Fruit fly (Drosophila melanogaster) whole organism, wandering third instar larva: ENCODE results near the gene eIF1A.
A peak's percentile ranks its signal among the peaks of the same experiment; 100 is the strongest.

ENCODE experiments used
- Abd-B ChIP-seq: fragments of >200 bp; optimal IDR thresholded peaks from 2 replicates; lab custom pipeline; 2017; ENCODE audit warnings: missing biosample characterization, missing genetic modification characterization
- CG32264 ChIP-seq: fragments of 200-800 bp; sonication (Bioruptor generic); optimal IDR thresholded peaks from 2 replicates; lab custom pipeline; 2016; ENCODE audit warnings: missing biosample characterization, missing genetic modification characterization
- CrebA ChIP-seq: fragments of 200-800 bp; sonication (Bioruptor generic); optimal IDR thresholded peaks from 2 replicates; lab custom pipeline; 2016; ENCODE audit warnings: missing biosample characterization, mild to moderate bottlenecking, missing genetic modification characterization, borderline replicate concordance
- Dfd ChIP-seq: fragments of >200 bp; optimal IDR thresholded peaks from 2 replicates; lab custom pipeline; 2017; ENCODE audit warnings: missing biosample characterization, missing genetic modification characterization
- Dif ChIP-seq: fragments of 200-275, 200-300 bp; sonication (Bioruptor generic); optimal IDR thresholded peaks from 2 replicates; lab custom pipeline; 2018; ENCODE audit warnings: missing biosample characterization, missing genetic modification characterization; ENCODE audit not compliant: partially characterized antibody
- GATAd ChIP-seq: sonication (Bioruptor generic); optimal IDR thresholded peaks from 2 replicates; lab custom pipeline; 2016; ENCODE audit warnings: missing biosample characterization, missing genetic modification characterization
- HLH106 ChIP-seq: fragments of 200-800 bp; optimal IDR thresholded peaks from 3 replicates; lab custom pipeline; 2019; ENCODE audit warnings: missing biosample characterization, mild to moderate bottlenecking, missing genetic modification characterization, moderate library complexity
- Hnf4 ChIP-seq: fragments of 200-800 bp; sonication (Bioruptor generic); optimal IDR thresholded peaks from 2 replicates; lab custom pipeline; 2016; ENCODE audit warnings: missing biosample characterization, mild to moderate bottlenecking, missing genetic modification characterization
- Hr78 ChIP-seq: fragments of >200 bp; optimal IDR thresholded peaks from 2 replicates; lab custom pipeline; 2017; ENCODE audit warnings: missing biosample characterization, missing genetic modification characterization
- Hr83 ChIP-seq: fragments of 200-300 bp; sonication (Bioruptor generic); optimal IDR thresholded peaks from 2 replicates; lab custom pipeline; 2016; ENCODE audit warnings: missing biosample characterization, mild to moderate bottlenecking, missing genetic modification characterization, moderate library complexity; ENCODE audit not compliant: poor library complexity, severe bottlenecking
- Jra ChIP-seq: sonication (Bioruptor generic); optimal IDR thresholded peaks from 2 replicates; lab custom pipeline; 2016; ENCODE audit warnings: missing biosample characterization, missing genetic modification characterization
- Mio ChIP-seq: sonication (Bioruptor generic); optimal IDR thresholded peaks from 2 replicates; lab custom pipeline; 2016; ENCODE audit warnings: missing biosample characterization, missing genetic modification characterization
- Myc ChIP-seq: fragments of >200 bp; optimal IDR thresholded peaks from 2 replicates; lab custom pipeline; 2017
- N ChIP-seq: fragments of >200 bp; optimal IDR thresholded peaks from 2 replicates; lab custom pipeline; 2018; ENCODE audit warnings: missing biosample characterization, missing external identifiers, missing genetic modification characterization
- OdsH ChIP-seq: fragments of 200-800 bp; sonication (Bioruptor generic); optimal IDR thresholded peaks from 2 replicates; lab custom pipeline; 2016; ENCODE audit warnings: missing biosample characterization, mild to moderate bottlenecking, missing genetic modification characterization
- Rel ChIP-seq, 2 experiments: fragments of 200-800 bp; sonication (Bioruptor generic) in 1 of 2; optimal IDR thresholded peaks; 2 replicates in 1 of 2; 3 replicates in 1 of 2; lab custom pipeline; 2016 to 2019; ENCODE audit warnings: mild to moderate bottlenecking in 2 of 2, missing biosample characterization in 2 of 2, missing genetic modification characterization in 2 of 2, moderate library complexity in 1 of 2
- Sp1 ChIP-seq: fragments of 200-800 bp; sonication (Bioruptor generic); optimal IDR thresholded peaks from 3 replicates; lab custom pipeline; 2019; ENCODE audit warnings: missing biosample characterization, mild to moderate bottlenecking, missing genetic modification characterization, moderate library complexity
- Vsx2 ChIP-seq: fragments of 200-300, 225-300 bp; sonication (Bioruptor generic); optimal IDR thresholded peaks from 2 replicates; lab custom pipeline; 2018; ENCODE audit warnings: missing biosample characterization, missing genetic modification characterization; ENCODE audit not compliant: partially characterized antibody
- br ChIP-seq: fragments of 200-800 bp; sonication (Bioruptor generic); optimal IDR thresholded peaks from 2 replicates; lab custom pipeline; 2016; ENCODE audit warnings: missing biosample characterization, missing genetic modification characterization
- brk ChIP-seq: fragments of 200-800 bp; sonication (Bioruptor generic); optimal IDR thresholded peaks from 2 replicates; lab custom pipeline; 2016; ENCODE audit warnings: missing biosample characterization, mild to moderate bottlenecking, missing genetic modification characterization
- dl ChIP-seq, 2 experiments: fragments of 175-275, 200-275 bp in 1 of 2; fragments of 200-275 bp in 1 of 2; sonication (Bioruptor generic); optimal IDR thresholded peaks; lab custom pipeline; 2018; ENCODE audit warnings: mild to moderate bottlenecking in 2 of 2, missing biosample characterization in 2 of 2, missing genetic modification characterization in 2 of 2, moderate library complexity in 2 of 2; ENCODE audit not compliant: partially characterized antibody in 2 of 2, insufficient read depth in 1 of 2
- dmrt93B ChIP-seq: fragments of 200-800 bp; sonication (Bioruptor generic); optimal IDR thresholded peaks from 2 replicates; lab custom pipeline; 2018; ENCODE audit warnings: missing biosample characterization, mild to moderate bottlenecking, missing genetic modification characterization
- dsf ChIP-seq: sonication (Bioruptor generic); optimal IDR thresholded peaks from 2 replicates; lab custom pipeline; 2016; ENCODE audit warnings: missing biosample characterization, missing genetic modification characterization, borderline replicate concordance
- ey ChIP-seq: fragments of 200-800 bp; sonication (Bioruptor generic); optimal IDR thresholded peaks from 2 replicates; lab custom pipeline; 2016; ENCODE audit warnings: missing biosample characterization, missing genetic modification characterization
- fru ChIP-seq: fragments of 200-800 bp; sonication (Bioruptor generic); optimal IDR thresholded peaks from 3 replicates; lab custom pipeline; 2016; ENCODE audit warnings: missing biosample characterization, mild to moderate bottlenecking, missing genetic modification characterization
- h ChIP-seq: fragments of 200-800 bp; sonication (Bioruptor generic); optimal IDR thresholded peaks from 3 replicates; lab custom pipeline; 2016; ENCODE audit warnings: missing biosample characterization, mild to moderate bottlenecking, missing genetic modification characterization
- jim ChIP-seq: fragments of 175-275, 200-325 bp; sonication (Bioruptor generic); optimal IDR thresholded peaks from 2 replicates; lab custom pipeline; 2016; ENCODE audit warnings: missing biosample characterization, mild to moderate bottlenecking, missing genetic modification characterization
- lola ChIP-seq: fragments of >200 bp; optimal IDR thresholded peaks from 2 replicates; lab custom pipeline; 2017; ENCODE audit warnings: missing biosample characterization, missing genetic modification characterization
- pan ChIP-seq: fragments of >200 bp; optimal IDR thresholded peaks from 2 replicates; lab custom pipeline; 2017
- psq ChIP-seq: fragments of 200-800 bp; sonication (Bioruptor generic); optimal IDR thresholded peaks from 3 replicates; lab custom pipeline; 2017; ENCODE audit warnings: missing biosample characterization, mild to moderate bottlenecking, missing genetic modification characterization, moderate library complexity
- rgr ChIP-seq: fragments of 200-800 bp; sonication (Bioruptor generic); optimal IDR thresholded peaks from 3 replicates; lab custom pipeline; 2016; ENCODE audit warnings: missing biosample characterization, mild to moderate bottlenecking, missing genetic modification characterization
- sage ChIP-seq: fragments of 200-800 bp; sonication (Bioruptor generic); optimal IDR thresholded peaks from 2 replicates; lab custom pipeline; 2016; ENCODE audit warnings: missing biosample characterization, mild to moderate bottlenecking, missing genetic modification characterization
- sv ChIP-seq: fragments of 200-800 bp; sonication (Bioruptor generic); optimal IDR thresholded peaks from 3 replicates; lab custom pipeline; 2016; ENCODE audit warnings: missing biosample characterization, missing genetic modification characterization
- tai ChIP-seq: sonication (Bioruptor generic); optimal IDR thresholded peaks from 2 replicates; lab custom pipeline; 2016; ENCODE audit warnings: missing biosample characterization, missing genetic modification characterization
- usp ChIP-seq: fragments of >200 bp; optimal IDR thresholded peaks from 2 replicates; lab custom pipeline; 2017; ENCODE audit warnings: missing biosample characterization, missing genetic modification characterization
- woc ChIP-seq: sonication (Bioruptor generic); optimal IDR thresholded peaks from 2 replicates; lab custom pipeline; 2016; ENCODE audit warnings: missing biosample characterization, mild to moderate bottlenecking, missing genetic modification characterization

eIF1A gene

DNA sequence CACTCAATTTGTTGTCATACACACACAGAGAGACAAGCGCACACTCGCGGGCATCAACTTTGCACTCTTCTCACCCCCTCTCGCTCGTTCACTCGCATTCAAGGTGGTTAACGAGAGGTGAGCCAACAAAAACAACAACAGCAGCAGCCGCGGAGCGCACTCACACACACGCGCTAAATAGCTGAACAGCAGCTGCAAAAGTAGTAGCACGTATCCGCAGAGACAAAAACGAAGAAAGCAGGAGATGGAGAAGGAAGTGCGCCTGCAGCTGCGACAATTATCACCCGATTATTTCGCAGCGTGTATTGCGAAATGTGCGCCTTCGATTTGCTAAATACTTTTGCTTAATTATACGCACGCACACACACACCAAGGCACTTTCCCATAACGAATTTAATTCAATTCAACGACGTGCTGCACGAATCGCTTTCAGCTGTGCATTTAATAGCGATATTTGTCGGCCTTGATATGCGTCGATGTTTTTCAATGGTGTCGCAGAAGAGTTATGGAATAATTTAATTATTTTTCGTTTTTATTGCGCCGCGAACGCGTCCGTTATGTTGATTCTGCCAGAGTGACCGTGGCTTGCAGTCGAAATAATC is 23.9 kb downstream of the eIF1A start (continued):
- no peak for TF ChIP-seq CrebA

DNA sequence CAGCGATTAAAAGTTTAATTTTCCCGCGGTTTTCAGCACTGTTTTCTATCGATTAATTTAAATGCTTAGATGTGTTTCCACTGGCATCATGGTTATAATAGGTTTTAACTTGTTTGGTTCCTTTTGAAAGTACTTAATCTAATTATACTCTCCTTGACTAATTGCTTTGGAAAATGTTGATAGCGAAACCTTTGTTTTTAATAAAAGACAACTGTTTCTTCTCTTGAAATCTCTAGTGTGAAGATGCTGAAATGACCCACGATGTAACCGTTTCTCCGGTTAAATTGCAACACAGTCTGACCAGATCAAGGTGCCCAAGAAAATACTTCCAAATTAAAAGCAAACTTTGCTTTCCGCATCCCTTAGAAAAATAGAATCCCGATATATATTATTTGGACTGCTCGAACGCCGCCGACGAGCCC is 24.4 kb downstream of the eIF1A start, which contains the start of gene Dlc90F:
Dlc90F (plus strand) TSS at position 330 of the 422 bp plus-strand sequence.
- peak; percentile 27 for TF ChIP-seq Myc (lab: Kevin White, UChicago)
- no peak for TF ChIP-seq Vsx2 (GFP tag; lab: Kevin White, UChicago)
- TF ChIP-seq tai (GFP tag; lab: Kevin White, UChicago): no peak
- TF ChIP-seq Mio: no peak
- no peak for TF ChIP-seq N (GFP tag; lab: Kevin White, UChicago)
- no peak for TF ChIP-seq usp (GFP tag; lab: Kevin White, UChicago)
- TF ChIP-seq psq: peak; percentile 54
- TF ChIP-seq HLH106 (tag; lab: Kevin White, UChicago): peak; percentile 78
- TF ChIP-seq br (GFP tag; lab: Kevin White, UChicago): peak; percentile 44
- TF ChIP-seq Jra (GFP tag; lab: Kevin White, UChicago): peak; percentile 45
- peak; percentile 64 for TF ChIP-seq ey (GFP tag; lab: Kevin White, UChicago)
- TF ChIP-seq h (GFP tag; lab: Kevin White, UChicago): no peak
- TF ChIP-seq Hr78 (GFP tag; lab: Kevin White, UChicago): no peak
- peak; percentile 58 for TF ChIP-seq dsf (GFP tag; lab: Kevin White, UChicago)
- no peak for TF ChIP-seq pan (lab: Kevin White, UChicago)
- peak; percentile 53 for TF ChIP-seq dmrt93B (GFP tag; lab: Kevin White, UChicago)
- no peak for TF ChIP-seq lola (GFP tag; lab: Kevin White, UChicago)
- peak; percentile 4 for TF ChIP-seq sage (GFP tag; lab: Kevin White, UChicago)
- TF ChIP-seq woc: peak; percentile 73
- no peak for TF ChIP-seq brk (GFP tag; lab: Kevin White, UChicago)
- TF ChIP-seq CrebA: no peak
- TF ChIP-seq dl (GFP tag; optimal IDR thresholded peaks at IDR 0.05; lab: Kevin White, UChicago; ENCODE audit: insufficient read depth in 1 of 2, partially characterized antibody in 2 of 2): no peak
- no peak for TF ChIP-seq CG32264 (GFP tag; lab: Kevin White, UChicago)
- TF ChIP-seq Hnf4 (GFP tag; lab: Kevin White, UChicago): peak; percentile 64
- no peak for TF ChIP-seq jim (GFP tag; lab: Kevin White, UChicago)
- no peak for TF ChIP-seq GATAd (GFP tag; lab: Kevin White, UChicago)
- TF ChIP-seq Hr83: no peak
- peak; percentile 67 for TF ChIP-seq fru (GFP tag; lab: Kevin White, UChicago)
- peak; percentile 8 for TF ChIP-seq OdsH
- peak; percentile 62 for TF ChIP-seq rgr (GFP tag; lab: Kevin White, UChicago)
- no peak for TF ChIP-seq Abd-B (GFP tag; lab: Kevin White, UChicago)
- TF ChIP-seq Rel (GFP tag; optimal IDR thresholded peaks at IDR 0.05; lab: Kevin White, UChicago): no peak
- TF ChIP-seq Rel (tag; optimal IDR thresholded peaks at IDR 0.05; lab: Kevin White, UChicago): peak; percentile 33
- TF ChIP-seq Dfd (GFP tag; lab: Kevin White, UChicago): no peak
- peak; percentile 63 for TF ChIP-seq Sp1 (GFP tag; lab: Kevin White, UChicago)
- no peak for TF ChIP-seq sv (GFP tag; lab: Kevin White, UChicago)

DNA sequence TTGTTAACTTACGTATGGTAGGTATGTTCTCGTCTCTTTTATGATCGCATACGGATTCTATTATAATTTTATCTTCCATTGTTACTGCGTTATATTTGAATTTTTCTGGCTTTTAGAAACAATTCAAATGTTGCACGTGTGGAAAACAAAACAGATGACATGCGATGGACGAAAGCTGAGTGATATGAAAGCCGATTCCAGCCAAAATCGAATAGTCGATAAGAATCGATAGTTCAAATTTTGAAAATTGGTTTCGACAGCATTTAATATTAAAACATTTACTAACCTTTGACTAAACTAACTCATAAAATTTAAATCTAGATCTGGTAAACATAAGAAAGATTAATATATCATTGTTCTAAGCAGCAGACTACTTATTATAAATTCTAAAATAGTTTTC is 27.1 kb downstream of the eIF1A start, which contains the start of gene Polr1E:
Polr1E (minus strand) TSS at position 160 of the 400 bp plus-strand sequence.
- no peak for TF ChIP-seq pan (lab: Kevin White, UChicago)
- TF ChIP-seq Myc (lab: Kevin White, UChicago): peak; percentile 18
- TF ChIP-seq Dif (GFP tag; lab: Kevin White, UChicago): peak; percentile 79
- no peak for TF ChIP-seq sage (GFP tag; lab: Kevin White, UChicago)
- TF ChIP-seq Vsx2 (GFP tag; lab: Kevin White, UChicago): peak; percentile 33
- no peak for TF ChIP-seq ey (GFP tag; lab: Kevin White, UChicago)
- no peak for TF ChIP-seq Dfd (GFP tag; lab: Kevin White, UChicago)
- TF ChIP-seq dl (GFP tag; optimal IDR thresholded peaks at IDR 0.05; lab: Kevin White, UChicago; ENCODE audit: insufficient read depth in 1 of 2, partially characterized antibody in 2 of 2): peak in 1 of 2 experiments; percentile 9
- no peak for TF ChIP-seq Abd-B (GFP tag; lab: Kevin White, UChicago)
